Worm (Caenorhabditis elegans) whole organism, L4 larva: ENCODE results near the gene dmd-4.
A peak's percentile ranks its signal among the peaks of the same experiment; 100 is the strongest.

Source experiments
- F10B5.3 ChIP-seq: sonication (generic microtip); optimal IDR thresholded peaks from 2 replicates; lab custom pipeline; 2016; ENCODE audit warnings: mild to moderate bottlenecking, missing genetic modification characterization, missing compliant biosample characterization
- F26F4.8 ChIP-seq: fragments of 200-800 bp; sonication (Bioruptor generic); conservative IDR thresholded peaks from 2 replicates; pipeline ENCODE4 v1.3.6; 2022; ENCODE audit warnings: missing genetic modification characterization, missing compliant biosample characterization
- F49E8.2 ChIP-seq: sonication (generic microtip); optimal IDR thresholded peaks from 2 replicates; lab custom pipeline; 2016; ENCODE audit warnings: missing compliant biosample characterization, mild to moderate bottlenecking, missing genetic modification characterization, borderline replicate concordance
- aha-1 ChIP-seq: fragments of 150-350 bp; peaks from one replicate; lab custom pipeline; 2014; ENCODE audit warnings: missing biosample characterization, missing genetic modification characterization
- ama-1 ChIP-seq: fragments of 150-350 bp; optimal IDR thresholded peaks from 2 replicates; lab custom pipeline; 2014; ENCODE audit warnings: inconsistent platforms, mixed read lengths
- ceh-20 ChIP-seq: fragments of 200-800 bp; sonication (Bioruptor generic); IDR thresholded peaks from 2 replicates; pipeline ENCODE4 v1.3.6; 2022; ENCODE audit warnings: missing genetic modification reagents, missing genetic modification characterization, missing compliant biosample characterization
- ceh-62 ChIP-seq: sonication (generic microtip); optimal IDR thresholded peaks from 2 replicates; lab custom pipeline; 2017; ENCODE audit warnings: missing biosample characterization, missing genetic modification characterization
- ctbp-1 ChIP-seq: fragments of 200-800 bp; sonication (Bioruptor generic); IDR thresholded peaks from 2 replicates; pipeline ENCODE4 v1.3.6; 2022; ENCODE audit warnings: missing genetic modification reagents, missing genetic modification characterization, missing compliant biosample characterization
- daf-12 ChIP-seq: fragments of 150-350 bp; optimal IDR thresholded peaks from 2 replicates; lab custom pipeline; 2014; ENCODE audit warnings: missing biosample characterization, missing genetic modification reagents, missing genetic modification characterization
- dmd-6 ChIP-seq: fragments of 200-800 bp; sonication (Bioruptor generic); IDR thresholded peaks from 2 replicates; pipeline ENCODE4 v1.3.6; 2022; ENCODE audit warnings: missing genetic modification reagents, missing genetic modification characterization, missing compliant biosample characterization
- hlh-11 ChIP-seq: fragments of 200-800 bp; sonication (Bioruptor generic); optimal IDR thresholded peaks from 2 replicates; lab custom pipeline; 2018; ENCODE audit warnings: mild to moderate bottlenecking, missing genetic modification characterization, missing compliant biosample characterization
- hlh-30 ChIP-seq: sonication (generic microtip); optimal IDR thresholded peaks from 2 replicates; lab custom pipeline; 2017; ENCODE audit warnings: antibody characterized with exemption, mild to moderate bottlenecking, missing genetic modification characterization, missing compliant biosample characterization; ENCODE audit not compliant: insufficient read depth
- jun-1 ChIP-seq: fragments of 150-350 bp; optimal IDR thresholded peaks from 2 replicates; lab custom pipeline; 2014; ENCODE audit warnings: missing biosample characterization, missing genetic modification reagents, missing genetic modification characterization
- lin-29 ChIP-seq: fragments of 200-800 bp; sonication (Bioruptor generic); IDR thresholded peaks from 2 replicates; pipeline ENCODE4 v1.3.6; 2022; ENCODE audit warnings: missing genetic modification reagents, missing genetic modification characterization, missing compliant biosample characterization
- lin-39 ChIP-seq: fragments of 150-350 bp; optimal IDR thresholded peaks from 2 replicates; lab custom pipeline; 2014; ENCODE audit warnings: missing biosample characterization, missing genetic modification reagents, missing genetic modification characterization
- lir-3 ChIP-seq: sonication (generic microtip); optimal IDR thresholded peaks from 2 replicates; lab custom pipeline; 2016; ENCODE audit warnings: mild to moderate bottlenecking, missing genetic modification characterization, missing compliant biosample characterization
- mdl-1 ChIP-seq, 2 experiments: fragments of 150-350 bp in 1 of 2; sonication (generic microtip) in 1 of 2; optimal IDR thresholded peaks; 2 replicates each; lab custom pipeline; 2014 to 2017; ENCODE audit warnings: missing biosample characterization in 2 of 2, missing genetic modification characterization in 2 of 2
- mep-1 ChIP-seq: fragments of 150-350 bp; sonication (generic microtip); optimal IDR thresholded peaks from 3 replicates; lab custom pipeline; 2014; ENCODE audit warnings: missing biosample characterization, missing genetic modification characterization
- mxl-3 ChIP-seq: fragments of 200-800 bp; sonication (Bioruptor generic); optimal IDR thresholded peaks from 2 replicates; lab custom pipeline; 2018; ENCODE audit warnings: mild to moderate bottlenecking, missing genetic modification characterization, missing compliant biosample characterization
- nhr-102 ChIP-seq: sonication (generic microtip); optimal IDR thresholded peaks from 2 replicates; lab custom pipeline; 2016; ENCODE audit warnings: mild to moderate bottlenecking, missing genetic modification characterization, moderate library complexity, missing compliant biosample characterization
- nhr-28 ChIP-seq: fragments of 150-350 bp; optimal IDR thresholded peaks from 2 replicates; lab custom pipeline; 2014; ENCODE audit warnings: missing biosample characterization, missing genetic modification characterization
- nhr-42 ChIP-seq: fragments of 200-800 bp; sonication (Bioruptor generic); IDR thresholded peaks from 2 replicates; pipeline ENCODE4 v1.3.6; 2022; ENCODE audit warnings: missing genetic modification characterization, missing compliant biosample characterization
- nhr-48 ChIP-seq: sonication (generic microtip); optimal IDR thresholded peaks from 2 replicates; lab custom pipeline; 2016; ENCODE audit warnings: mild to moderate bottlenecking, missing genetic modification characterization, missing compliant biosample characterization
- nhr-6 ChIP-seq: fragments of 150-350 bp; optimal IDR thresholded peaks from 2 replicates; lab custom pipeline; 2014; ENCODE audit warnings: missing biosample characterization, missing genetic modification characterization
- php-3 ChIP-seq: fragments of 200-800 bp; sonication (Bioruptor generic); IDR thresholded peaks from 2 replicates; pipeline ENCODE4 v1.3.6; 2022; ENCODE audit warnings: missing genetic modification reagents, missing genetic modification characterization, missing compliant biosample characterization
- skn-1 ChIP-seq: fragments of 150-350 bp; optimal IDR thresholded peaks from 2 replicates; lab custom pipeline; 2014; ENCODE audit warnings: missing biosample characterization, missing genetic modification characterization
- snpc-1.2 ChIP-seq: fragments of 200-800 bp; sonication (Bioruptor generic); IDR thresholded peaks from 2 replicates; pipeline ENCODE4 v1.3.6; 2022; ENCODE audit warnings: missing genetic modification reagents, missing genetic modification characterization, missing compliant biosample characterization
- snpc-4 ChIP-seq: fragments of 150-350 bp; optimal IDR thresholded peaks from 2 replicates; lab custom pipeline; 2014; ENCODE audit warnings: missing biosample characterization, missing genetic modification characterization
- spr-3 ChIP-seq: fragments of 200-800 bp; sonication (Bioruptor generic); optimal IDR thresholded peaks from 2 replicates; lab custom pipeline; 2018; ENCODE audit warnings: mild to moderate bottlenecking, missing genetic modification characterization, missing compliant biosample characterization
- tag-97 ChIP-seq: fragments of 200-800 bp; sonication (Bioruptor generic); IDR thresholded peaks from 2 replicates; pipeline ENCODE4 v1.3.6; 2022; ENCODE audit warnings: missing genetic modification characterization, missing compliant biosample characterization
- tra-1 ChIP-seq: fragments of 200-800 bp; sonication (Bioruptor generic); IDR thresholded peaks from 2 replicates; pipeline ENCODE4 v1.3.6; 2022; ENCODE audit warnings: missing genetic modification reagents, missing genetic modification characterization, missing compliant biosample characterization
- unc-62 ChIP-seq, 3 experiments: fragments of 150-350 bp in 1 of 3; sonication (generic microtip); optimal IDR thresholded peaks in 2 of 3; peaks in 1 of 3; 1 replicate in 1 of 3; 2 replicates in 2 of 3; lab custom pipeline; 2014 to 2017; ENCODE audit warnings: missing biosample characterization in 3 of 3, missing genetic modification characterization in 3 of 3, missing genetic modification reagents in 3 of 3, missing genotype in 1 of 3
- zag-1 ChIP-seq: fragments of 150-350 bp; optimal IDR thresholded peaks from 2 replicates; lab custom pipeline; 2014; ENCODE audit warnings: missing biosample characterization, missing genetic modification characterization
- zfp-2 ChIP-seq: sonication (generic microtip); optimal IDR thresholded peaks from 2 replicates; lab custom pipeline; 2016; ENCODE audit warnings: mild to moderate bottlenecking, missing genetic modification characterization, missing compliant biosample characterization
- ztf-7 ChIP-seq: fragments of 150-350 bp; optimal IDR thresholded peaks from 2 replicates; lab custom pipeline; 2014; ENCODE audit warnings: missing biosample characterization, missing genetic modification characterization

Gene dmd-4

ce11 chrX:14897192-14897591 lies 35.5 kb upstream of the dmd-4 start:
- TF ChIP-seq aha-1 (peak; percentile 59), ceh-62 (no peak), ctbp-1 (GFP tag; lab: Robert Waterston, UW) (no peak), snpc-1.2 (GFP tag; lab: Robert Waterston, UW) (0 out of 2 replicates have a peak, but pooled peaks have one; percentile 31), skn-1 (tag; lab: Kevin White, UChicago) (no peak), F10B5.3 (tag; lab: Kevin White, UChicago) (no peak)

ce11 chrX:14894845-14895244 lies 33.2 kb upstream of the dmd-4 start, which contains the start of gene nac-1:
Gene nac-1 (plus strand): TSS chrX:14895145.
- TF ChIP-seq F49E8.2 (tag; lab: Kevin White, UChicago) (no peak), ama-1 (lab: Kevin White, UChicago) (no peak), F26F4.8 (GFP tag; lab: Robert Waterston, UW) (no peak), jun-1 (tag; lab: Kevin White, UChicago) (no peak), zag-1 (tag; lab: Kevin White, UChicago) (no peak), nhr-102 (no peak), zfp-2 (tag; lab: Kevin White, UChicago) (no peak), F10B5.3 (tag; lab: Kevin White, UChicago) (no peak), nhr-48 (tag; lab: Kevin White, UChicago) (no peak)

DNA sequence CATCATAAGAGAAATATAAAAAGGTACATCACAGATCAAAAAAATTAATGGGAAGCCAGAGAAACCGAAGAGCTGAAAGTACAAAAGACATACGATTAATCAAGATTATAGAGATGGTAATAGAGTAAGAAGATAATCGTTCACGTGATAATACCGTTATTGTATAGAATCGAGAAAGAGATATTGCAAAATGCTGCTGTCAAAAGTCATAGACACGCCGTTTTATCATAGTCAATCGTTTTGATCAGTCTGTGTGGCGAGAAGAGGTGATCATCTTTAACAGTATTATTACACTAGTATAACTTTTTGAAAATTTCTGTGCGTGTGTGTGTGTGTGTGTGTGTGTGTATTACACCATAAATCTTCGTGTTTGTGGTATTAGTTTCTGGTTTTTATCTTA lies 32.7 kb upstream of the dmd-4 start:
- TF ChIP-seq unc-62 (GFP tag; optimal IDR thresholded peaks at IDR 0.05 in 1 of 2; lab: Kevin White, UChicago) (peak in 1 of 2 experiments; percentile 97), unc-62 (tag; optimal IDR thresholded peaks at IDR 0.05; lab: Kevin White, UChicago) (no peak), mep-1 (tag; lab: Kevin White, UChicago) (peak; percentile 35), tra-1 (GFP tag; lab: Robert Waterston, UW) (peak; percentile 62; the same call in 1 of the 2 replicates), mxl-3 (peak; percentile 23), hlh-30 (tag; lab: Kevin White, UChicago) (peak; percentile 31), ceh-20 (0 out of 2 replicates have a peak, but pooled peaks have one; percentile 38), aha-1 (peak; percentile 33), snpc-4 (tag; lab: Kevin White, UChicago) (no peak), php-3 (no peak), mdl-1 (tag; optimal IDR thresholded peaks at IDR 0.05; lab: Kevin White, UChicago) (peak in 1 of 2 experiments; percentile 58), daf-12 (no peak), hlh-11 (peak; percentile 27), nhr-28 (tag; lab: Kevin White, UChicago) (peak; percentile 69)

DNA sequence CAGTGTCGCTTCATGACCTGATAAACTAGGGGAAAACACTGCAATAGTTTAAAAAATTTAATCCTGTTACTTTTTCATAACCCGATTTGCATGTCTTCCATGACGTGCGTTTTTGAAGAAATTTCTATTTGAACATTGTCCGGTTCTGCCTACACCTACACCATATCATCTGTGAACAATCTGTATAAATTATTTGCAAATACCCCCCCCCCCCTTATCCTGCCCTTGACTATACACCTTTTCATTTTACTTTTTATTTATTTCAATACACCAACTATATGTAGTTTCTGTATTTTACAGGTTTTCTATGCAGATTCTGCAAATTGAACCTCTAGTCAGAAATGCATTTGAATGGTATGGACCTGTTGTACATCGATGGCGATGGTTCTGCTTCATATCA lies 26.5 kb upstream of the dmd-4 start, which contains the start of gene daf-6:
Gene daf-6, plus strand, starts transcription at position 301 of the 400 bp plus-strand sequence.
- TF ChIP-seq tra-1 (GFP tag; lab: Robert Waterston, UW) (no peak), nhr-6 (no peak), jun-1 (tag; lab: Kevin White, UChicago) (no peak), tag-97 (no peak), lin-39 (tag; lab: Kevin White, UChicago) (no peak), mep-1 (tag; lab: Kevin White, UChicago) (no peak), hlh-11 (no peak), lin-29 (GFP tag; lab: Robert Waterston, UW) (no peak), lir-3 (no peak), dmd-6 (GFP tag; lab: Robert Waterston, UW) (no peak), nhr-42 (GFP tag; lab: Robert Waterston, UW) (no peak), ztf-7 (tag; lab: Kevin White, UChicago) (no peak), spr-3 (GFP tag; lab: Kevin White, UChicago) (no peak)
- TF ChIP-seq, all 104 proteins: peak for 0
